Fruit fly (Drosophila melanogaster) whole organism, embryonic: ENCODE measurements around the gene CG13392.
A peak's percentile ranks its signal among the peaks of the same experiment; 100 is the strongest.

Experiments
- Atf-2 ChIP-seq: fragments of 200-800 bp; sonication (Bioruptor generic); optimal IDR thresholded peaks from 2 replicates; lab custom pipeline; 2016; ENCODE audit warnings: missing biosample characterization, missing genetic modification characterization
- CG10209 ChIP-seq: fragments of 200-800 bp; sonication (Bioruptor generic); optimal IDR thresholded peaks from 3 replicates; lab custom pipeline; 2017; ENCODE audit warnings: missing biosample characterization, mild to moderate bottlenecking, missing genetic modification characterization, missing genetic modification reagents
- CG11696 ChIP-seq: fragments of 200-800 bp; sonication (Bioruptor generic); IDR thresholded peaks from 2 replicates; pipeline ENCODE4 v1.3.6; 2022; ENCODE audit warnings: missing biosample characterization, missing genetic modification characterization
- CG1233 ChIP-seq: fragments of 200-800 bp; sonication (Bioruptor generic); optimal IDR thresholded peaks from 4 replicates; lab custom pipeline; 2018; ENCODE audit warnings: missing biosample characterization, mild to moderate bottlenecking, missing genetic modification characterization
- CG12769 ChIP-seq: fragments of 200-800 bp; sonication (Bioruptor generic); optimal IDR thresholded peaks from 2 replicates; lab custom pipeline; 2019; ENCODE audit warnings: missing biosample characterization, mild to moderate bottlenecking, missing genetic modification characterization, moderate library complexity
- CG17612 ChIP-seq: fragments of 200-800 bp; sonication (Bioruptor generic); IDR thresholded peaks from 2 replicates; pipeline ENCODE4 v1.3.6; 2022; ENCODE audit warnings: missing biosample characterization, missing genetic modification characterization
- CG33213 ChIP-seq: fragments of 200-800 bp; sonication (Bioruptor generic); optimal IDR thresholded peaks from 3 replicates; lab custom pipeline; 2016; ENCODE audit warnings: missing biosample characterization, missing genetic modification characterization
- CG34422 ChIP-seq: fragments of 200-800 bp; sonication (Bioruptor generic); IDR thresholded peaks from 3 replicates; pipeline ENCODE4 v1.3.6; 2022; ENCODE audit warnings: missing biosample characterization, missing genetic modification characterization
- CG4404 ChIP-seq: fragments of 200-800 bp; sonication (Bioruptor generic); IDR thresholded peaks from 2 replicates; pipeline ENCODE4 v1.3.6; 2022; ENCODE audit warnings: missing biosample characterization, missing genetic modification characterization
- CG4424 ChIP-seq: fragments of 200-800 bp; sonication (Bioruptor generic); optimal IDR thresholded peaks from 3 replicates; lab custom pipeline; 2016; ENCODE audit warnings: missing biosample characterization, missing genetic modification characterization
- CG6254 ChIP-seq: fragments of 200-800 bp; sonication (Bioruptor generic); optimal IDR thresholded peaks from 3 replicates; lab custom pipeline; 2017; ENCODE audit warnings: mild to moderate bottlenecking, missing biosample characterization, missing genetic modification reagents, missing genetic modification characterization
- CG6689 ChIP-seq: fragments of 200-800 bp; sonication (Bioruptor generic); IDR thresholded peaks from 2 replicates; pipeline ENCODE4 v1.3.6; 2022; ENCODE audit warnings: missing biosample characterization, missing genetic modification characterization
- CG8944 ChIP-seq: fragments of 200-800 bp; sonication (Bioruptor generic); optimal IDR thresholded peaks from 3 replicates; lab custom pipeline; 2016; ENCODE audit warnings: missing biosample characterization, missing genetic modification characterization
- CG9215 ChIP-seq: fragments of 200-800 bp; sonication (Bioruptor generic); IDR thresholded peaks from 2 replicates; pipeline ENCODE4 v1.3.6; 2022; ENCODE audit warnings: missing biosample characterization, missing genetic modification characterization
- D ChIP-seq, 2 experiments: fragments of 200-800 bp in 1 of 2; fragments of >200 bp in 1 of 2; sonication (Bioruptor generic) in 1 of 2; optimal IDR thresholded peaks; 2 replicates in 1 of 2; 3 replicates in 1 of 2; lab custom pipeline; 2017; ENCODE audit warnings: mild to moderate bottlenecking in 1 of 2, missing biosample characterization in 1 of 2, missing genetic modification characterization in 1 of 2, missing genetic modification reagents in 1 of 2
- Dip2 ChIP-seq: fragments of 200-800 bp; sonication (Bioruptor generic); IDR thresholded peaks from 2 replicates; pipeline ENCODE4 v1.3.6; 2022; ENCODE audit warnings: missing biosample characterization, missing genetic modification characterization
- Drgx ChIP-seq: fragments of 200-800 bp; sonication (Bioruptor generic); IDR thresholded peaks from 2 replicates; pipeline ENCODE4 v1.3.6; 2022; ENCODE audit warnings: missing biosample characterization, missing genetic modification characterization
- Ets65A ChIP-seq: fragments of 200-800 bp; sonication (Bioruptor generic); peaks from one replicate; lab custom pipeline; 2016; ENCODE audit warnings: missing biosample characterization, missing genetic modification characterization
- Hey ChIP-seq: fragments of 200-800 bp; sonication (Bioruptor generic); optimal IDR thresholded peaks from 3 replicates; lab custom pipeline; 2018; ENCODE audit warnings: missing biosample characterization, mild to moderate bottlenecking, missing genetic modification characterization
- HmgZ ChIP-seq: fragments of 200-800 bp; sonication (Bioruptor generic); optimal IDR thresholded peaks from 2 replicates; lab custom pipeline; 2018; ENCODE audit warnings: missing biosample characterization, mild to moderate bottlenecking, missing genetic modification characterization
- Jarid2 ChIP-seq: fragments of 200-800 bp; sonication (Bioruptor generic); optimal IDR thresholded peaks from 3 replicates; lab custom pipeline; 2017; ENCODE audit warnings: mild to moderate bottlenecking, missing biosample characterization, missing genetic modification reagents, missing genetic modification characterization
- Lim3 ChIP-seq: fragments of 200-800 bp; sonication (Bioruptor generic); IDR thresholded peaks from 2 replicates; pipeline ENCODE4 v1.3.6; 2022; ENCODE audit warnings: missing biosample characterization, missing genetic modification characterization
- MBD-R2 ChIP-seq: fragments of 200-800 bp; sonication (Bioruptor generic); IDR thresholded peaks from 2 replicates; pipeline ENCODE4 v1.3.6; 2022; ENCODE audit warnings: missing biosample characterization, missing genetic modification characterization
- Med ChIP-seq: fragments of 200-800 bp; sonication (Bioruptor generic); peaks from one replicate; lab custom pipeline; 2016; ENCODE audit warnings: missing biosample characterization, missing genetic modification characterization, mild to moderate bottlenecking, inconsistent platforms, moderate library complexity
- NfI ChIP-seq: fragments of 200-800 bp; sonication (Bioruptor generic); optimal IDR thresholded peaks from 3 replicates; lab custom pipeline; 2018; ENCODE audit warnings: missing biosample characterization, mild to moderate bottlenecking, missing genetic modification characterization, moderate library complexity
- Stat92E ChIP-seq, 3 experiments: fragments of >200 bp in 2 of 3; fragments of 200-800 bp in 1 of 3; sonication (Bioruptor generic) in 1 of 3; optimal IDR thresholded peaks; 2 replicates each; lab custom pipeline; 2017 to 2019; ENCODE audit warnings: missing biosample characterization in 3 of 3, missing genetic modification characterization in 3 of 3, mild to moderate bottlenecking in 1 of 3, moderate library complexity in 1 of 3
- Usf ChIP-seq: fragments of 200-800 bp; sonication (Bioruptor generic); optimal IDR thresholded peaks from 2 replicates; lab custom pipeline; 2017; ENCODE audit warnings: missing genotype, missing biosample characterization, missing genetic modification characterization
- Xrp1 ChIP-seq: fragments of 200-800 bp; sonication (Bioruptor generic); IDR thresholded peaks from 2 replicates; pipeline ENCODE4 v1.3.6; 2022; ENCODE audit warnings: missing biosample characterization, missing genetic modification characterization
- amos ChIP-seq: fragments of 200-800 bp; sonication (Bioruptor generic); IDR thresholded peaks from 2 replicates; pipeline ENCODE4 v1.3.6; 2022; ENCODE audit warnings: missing biosample characterization, missing genetic modification characterization; ENCODE audit not compliant: partially characterized antibody
- az2 ChIP-seq: fragments of 200-800 bp; sonication (Bioruptor generic); optimal IDR thresholded peaks from 3 replicates; lab custom pipeline; 2016; ENCODE audit warnings: missing biosample characterization, missing genetic modification characterization
- bab2 ChIP-seq: fragments of 200-800 bp; sonication (Bioruptor generic); optimal IDR thresholded peaks from 2 replicates; lab custom pipeline; 2016; ENCODE audit warnings: missing biosample characterization, missing genetic modification characterization
- cato ChIP-seq: fragments of 200-800 bp; sonication (Bioruptor generic); optimal IDR thresholded peaks from 2 replicates; lab custom pipeline; 2016; ENCODE audit warnings: missing biosample characterization, missing genetic modification characterization, borderline replicate concordance
- chif ChIP-seq, 2 experiments: fragments of 200-800 bp; sonication (Bioruptor generic); optimal IDR thresholded peaks; 3 replicates each; lab custom pipeline; 2016; ENCODE audit warnings: missing biosample characterization in 2 of 2, missing genetic modification characterization in 2 of 2
- chinmo ChIP-seq: fragments of 200-800 bp; sonication (Bioruptor generic); IDR thresholded peaks from 4 replicates; pipeline ENCODE4 v1.3.6; 2022; ENCODE audit warnings: missing biosample characterization, missing genetic modification characterization; ENCODE audit not compliant: partially characterized antibody
- dati ChIP-seq: fragments of 200-800 bp; sonication (Bioruptor generic); IDR thresholded peaks from 2 replicates; pipeline ENCODE4 v1.3.6; 2022; ENCODE audit warnings: missing biosample characterization, missing genetic modification characterization
- disco-r ChIP-seq: fragments of 200-800 bp; sonication (Bioruptor generic); optimal IDR thresholded peaks from 2 replicates; lab custom pipeline; 2016; ENCODE audit warnings: missing biosample characterization, missing genetic modification characterization
- dmrt11E ChIP-seq: fragments of 200-800 bp; sonication (Bioruptor generic); optimal IDR thresholded peaks from 3 replicates; lab custom pipeline; 2018; ENCODE audit warnings: missing biosample characterization, mild to moderate bottlenecking, missing genetic modification characterization, moderate library complexity
- fd64A ChIP-seq: fragments of 200-800 bp; sonication (Bioruptor generic); optimal IDR thresholded peaks from 3 replicates; lab custom pipeline; 2018; ENCODE audit warnings: missing biosample characterization, mild to moderate bottlenecking, missing genetic modification characterization
- gsb ChIP-seq: fragments of 200-800 bp; sonication (Bioruptor generic); IDR thresholded peaks from 2 replicates; pipeline ENCODE4 v1.3.6; 2022; ENCODE audit warnings: missing biosample characterization, missing genetic modification characterization
- jigr1 ChIP-seq: fragments of 200-800 bp; sonication (Bioruptor generic); IDR thresholded peaks from 3 replicates; pipeline ENCODE4 v1.3.6; 2022; ENCODE audit warnings: missing biosample characterization, missing genetic modification characterization
- ken ChIP-seq: fragments of 200-800 bp; sonication (Bioruptor generic); IDR thresholded peaks from 3 replicates; pipeline ENCODE4 v1.3.6; 2022; ENCODE audit warnings: missing biosample characterization, missing genetic modification characterization
- lab ChIP-seq: fragments of 200-800 bp; sonication (Bioruptor generic); optimal IDR thresholded peaks from 3 replicates; lab custom pipeline; 2017; ENCODE audit warnings: missing biosample characterization, missing genetic modification characterization, mild to moderate bottlenecking, moderate library complexity, missing genetic modification reagents
- luna ChIP-seq: fragments of 200-800 bp; sonication (Bioruptor generic); optimal IDR thresholded peaks from 2 replicates; lab custom pipeline; 2016; ENCODE audit warnings: missing biosample characterization, missing genetic modification characterization
- onecut ChIP-seq: fragments of 200-800 bp; sonication (Bioruptor generic); IDR thresholded peaks from 2 replicates; pipeline ENCODE4 v1.3.6; 2022; ENCODE audit warnings: missing biosample characterization, missing genetic modification characterization
- p53 ChIP-seq: fragments of 200-800 bp; sonication (Bioruptor generic); optimal IDR thresholded peaks from 2 replicates; lab custom pipeline; 2016; ENCODE audit warnings: missing biosample characterization, missing genetic modification characterization
- sens-2 ChIP-seq: fragments of 200-800 bp; sonication (Bioruptor generic); IDR thresholded peaks from 2 replicates; pipeline ENCODE4 v1.3.6; 2022; ENCODE audit warnings: missing biosample characterization, missing genetic modification characterization
- trem ChIP-seq: fragments of 200-800 bp; optimal IDR thresholded peaks from 3 replicates; lab custom pipeline; 2019; ENCODE audit warnings: missing biosample characterization, mild to moderate bottlenecking, missing genetic modification characterization, moderate library complexity
- twi ChIP-seq: fragments of 200-800 bp; optimal IDR thresholded peaks from 2 replicates; lab custom pipeline; 2019; ENCODE audit warnings: missing biosample characterization, mild to moderate bottlenecking, missing genetic modification characterization, moderate library complexity
- yki ChIP-seq: fragments of >200 bp; optimal IDR thresholded peaks from 3 replicates; lab custom pipeline; 2018

CG13392 gene

DNA sequence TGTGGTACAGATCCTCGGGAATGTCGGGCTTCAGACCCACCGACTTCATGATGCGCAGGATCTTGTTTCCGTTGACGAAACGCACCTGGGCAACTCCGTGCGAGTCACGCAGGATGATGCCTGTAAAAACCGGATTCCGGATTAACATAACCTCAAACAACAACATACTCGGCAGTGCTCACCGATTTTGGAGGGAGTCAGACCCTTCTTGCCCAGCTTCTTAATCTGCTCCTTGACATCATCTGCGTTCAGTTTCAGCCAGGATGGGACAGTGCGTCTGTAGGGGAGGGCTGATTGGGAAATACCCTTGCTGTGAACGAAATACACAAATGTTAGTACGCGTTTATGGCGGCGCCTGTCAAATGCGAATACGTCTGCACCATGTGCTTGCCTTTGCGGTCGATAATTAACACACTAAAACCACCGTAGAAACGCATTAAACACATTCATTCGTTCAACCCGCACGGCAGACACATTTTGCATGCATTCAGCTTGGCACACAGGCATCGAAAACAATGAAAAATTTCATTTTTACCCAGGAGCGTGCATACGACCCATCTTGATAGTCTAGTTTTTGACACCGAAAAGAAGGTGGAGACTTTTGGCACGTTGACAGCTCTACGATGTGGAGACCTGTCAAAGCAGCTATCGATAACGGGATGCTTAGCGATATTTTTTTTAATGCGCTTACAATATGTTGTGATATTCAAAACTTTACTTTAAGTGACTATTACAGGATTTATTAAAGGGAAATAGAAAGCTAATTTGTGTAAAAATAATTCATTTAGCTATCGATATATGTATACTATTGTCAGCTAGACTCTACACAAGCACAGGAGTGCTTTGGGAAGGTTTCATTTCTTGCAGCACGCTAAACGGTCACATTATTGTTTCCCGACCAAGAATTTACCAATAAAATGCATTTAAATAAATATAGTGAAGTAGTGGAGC, 18.3 kb downstream of the CG13392 start, which contains the start of the genes RpS13 and CSN8 (continued):
- TF ChIP-seq CG1233 (GFP tag; lab: Kevin White, UChicago) (peak; percentile 12), gsb (GFP tag; lab: Robert Waterston, UW) (no peak), Stat92E (GFP tag; optimal IDR thresholded peaks at IDR 0.05; lab: Kevin White, UChicago) (no peak), Med (GFP tag; lab: Kevin White, UChicago) (peak; percentile 61), bab2 (GFP tag; lab: Kevin White, UChicago) (no peak), CG9215 (GFP tag; lab: Robert Waterston, UW) (no peak), CG4404 (GFP tag; lab: Robert Waterston, UW) (no peak), ken (GFP tag; lab: Robert Waterston, UW) (no peak), luna (no peak), Jarid2 (GFP tag; lab: Kevin White, UChicago) (peak; percentile 36), CG11696 (GFP tag; lab: Robert Waterston, UW) (no peak), fd64A (GFP tag; lab: Kevin White, UChicago) (no peak), p53 (GFP tag; lab: Kevin White, UChicago) (no peak), MBD-R2 (GFP tag; lab: Robert Waterston, UW) (no peak; the same call in 1 of the 2 replicates), CG34422 (peak; percentile 62; the same call in 1 of the 3 replicates), Dip2 (no peak), cato (GFP tag; lab: Kevin White, UChicago) (no peak), CG33213 (GFP tag; lab: Kevin White, UChicago) (peak; percentile 28), dmrt11E (tag; lab: Kevin White, UChicago) (no peak), Atf-2 (no peak), yki (lab: Kevin White, UChicago) (no peak), HmgZ (peak; percentile 36), amos (GFP tag; lab: Robert Waterston, UW) (peak; percentile 93), CG10209 (GFP tag; lab: Kevin White, UChicago) (no peak), trem (tag; lab: Kevin White, UChicago) (peak; percentile 87), D (optimal IDR thresholded peaks at IDR 0.05; lab: Kevin White, UChicago) (no peak), D (GFP tag; optimal IDR thresholded peaks at IDR 0.05; lab: Kevin White, UChicago) (no peak), CG6689 (GFP tag; lab: Robert Waterston, UW) (no peak), Hey (no peak), Drgx (GFP tag; lab: Robert Waterston, UW) (peak; percentile 16; the same call in 1 of the 2 replicates), az2 (GFP tag; lab: Kevin White, UChicago) (no peak), CG12769 (tag; lab: Kevin White, UChicago) (no peak), CG6254 (GFP tag; lab: Kevin White, UChicago) (no peak), chif (GFP tag; optimal IDR thresholded peaks at IDR 0.05; lab: Kevin White, UChicago) (no peak), Ets65A (GFP tag; lab: Kevin White, UChicago) (no peak), sens-2 (GFP tag; lab: Robert Waterston, UW) (no peak), CG4424 (GFP tag; lab: Kevin White, UChicago) (no peak), Usf (GFP tag; lab: Kevin White, UChicago) (no peak), lab (GFP tag; lab: Kevin White, UChicago) (peak; percentile 25), Lim3 (GFP tag; lab: Robert Waterston, UW) (no peak), onecut (GFP tag; lab: Robert Waterston, UW) (no peak), NfI (GFP tag; lab: Kevin White, UChicago) (no peak), jigr1 (GFP tag; lab: Robert Waterston, UW) (no peak), Xrp1 (no peak), disco-r (GFP tag; lab: Kevin White, UChicago) (no peak), twi (tag; lab: Kevin White, UChicago) (peak; percentile 35), CG17612 (no peak), chinmo (GFP tag; lab: Robert Waterston, UW) (peak; percentile 69; the same call in 2 of the 4 replicates), dati (no peak), CG8944 (GFP tag; lab: Kevin White, UChicago) (no peak)
